Fruit fly (Drosophila melanogaster) whole organism, pupa: ENCODE measurements around the gene CG14711.

Source experiments
- CG13204 ChIP-seq: fragments of 200-800 bp; sonication (Bioruptor generic); optimal IDR thresholded peaks from 2 replicates; lab custom pipeline; 2018; ENCODE audit warnings: missing biosample characterization, mild to moderate bottlenecking, missing genetic modification characterization, moderate library complexity
- CG15710 ChIP-seq: fragments of 200-800 bp; sonication (Bioruptor generic); optimal IDR thresholded peaks from 2 replicates; lab custom pipeline; 2018; ENCODE audit warnings: missing biosample characterization, mild to moderate bottlenecking, missing genetic modification characterization, moderate library complexity
- CG32121 ChIP-seq: fragments of 200-800 bp; sonication (Bioruptor generic); IDR thresholded peaks from 2 replicates; pipeline ENCODE4 v1.3.6; 2022; ENCODE audit warnings: missing biosample characterization, missing genetic modification characterization
- CG8159 ChIP-seq: fragments of 200-800 bp; sonication (Bioruptor generic); optimal IDR thresholded peaks from 3 replicates; lab custom pipeline; 2018; ENCODE audit warnings: missing biosample characterization, mild to moderate bottlenecking, missing genetic modification characterization, moderate library complexity
- CG9948 ChIP-seq: fragments of 200-800 bp; sonication (Bioruptor generic); optimal IDR thresholded peaks from 2 replicates; lab custom pipeline; 2018; ENCODE audit warnings: missing biosample characterization, mild to moderate bottlenecking, missing genetic modification characterization, moderate library complexity
- D1 ChIP-seq: fragments of 200-800 bp; sonication (Bioruptor generic); optimal IDR thresholded peaks from 2 replicates; lab custom pipeline; 2018; ENCODE audit warnings: missing biosample characterization, mild to moderate bottlenecking, missing genetic modification characterization, moderate library complexity
- EcR ChIP-seq: fragments of 200-800 bp; sonication (Bioruptor generic); optimal IDR thresholded peaks from 3 replicates; lab custom pipeline; 2019; ENCODE audit warnings: missing biosample characterization, missing genetic modification characterization, mild to moderate bottlenecking, moderate library complexity, missing genetic modification reagents
- Ets98B ChIP-seq: fragments of 200-800 bp; sonication (Bioruptor generic); IDR thresholded peaks from 2 replicates; pipeline ENCODE4 v1.3.6; 2022; ENCODE audit warnings: missing biosample characterization, missing genetic modification characterization
- Pif1A ChIP-seq: fragments of 200-800 bp; sonication (Bioruptor generic); optimal IDR thresholded peaks from 3 replicates; lab custom pipeline; 2016; ENCODE audit warnings: missing biosample characterization, missing genetic modification characterization
- Snoo ChIP-seq: fragments of 200-800 bp; sonication (Bioruptor generic); optimal IDR thresholded peaks from 3 replicates; lab custom pipeline; 2017; ENCODE audit warnings: missing biosample characterization, mild to moderate bottlenecking, missing genetic modification characterization, inconsistent platforms
- fd96Ca ChIP-seq: fragments of 200-800 bp; sonication (Bioruptor generic); IDR thresholded peaks from 3 replicates; pipeline ENCODE4 v1.3.6; 2022; ENCODE audit warnings: missing biosample characterization, missing genetic modification characterization
- gl ChIP-seq: fragments of 200-800 bp; sonication (Bioruptor generic); optimal IDR thresholded peaks from 2 replicates; lab custom pipeline; 2018; ENCODE audit warnings: missing biosample characterization, mild to moderate bottlenecking, missing genetic modification characterization
- rn ChIP-seq: fragments of 200-800 bp; sonication (Bioruptor generic); IDR thresholded peaks from 2 replicates; pipeline ENCODE4 v1.3.6; 2022; ENCODE audit warnings: missing biosample characterization, missing genetic modification characterization

DNA sequence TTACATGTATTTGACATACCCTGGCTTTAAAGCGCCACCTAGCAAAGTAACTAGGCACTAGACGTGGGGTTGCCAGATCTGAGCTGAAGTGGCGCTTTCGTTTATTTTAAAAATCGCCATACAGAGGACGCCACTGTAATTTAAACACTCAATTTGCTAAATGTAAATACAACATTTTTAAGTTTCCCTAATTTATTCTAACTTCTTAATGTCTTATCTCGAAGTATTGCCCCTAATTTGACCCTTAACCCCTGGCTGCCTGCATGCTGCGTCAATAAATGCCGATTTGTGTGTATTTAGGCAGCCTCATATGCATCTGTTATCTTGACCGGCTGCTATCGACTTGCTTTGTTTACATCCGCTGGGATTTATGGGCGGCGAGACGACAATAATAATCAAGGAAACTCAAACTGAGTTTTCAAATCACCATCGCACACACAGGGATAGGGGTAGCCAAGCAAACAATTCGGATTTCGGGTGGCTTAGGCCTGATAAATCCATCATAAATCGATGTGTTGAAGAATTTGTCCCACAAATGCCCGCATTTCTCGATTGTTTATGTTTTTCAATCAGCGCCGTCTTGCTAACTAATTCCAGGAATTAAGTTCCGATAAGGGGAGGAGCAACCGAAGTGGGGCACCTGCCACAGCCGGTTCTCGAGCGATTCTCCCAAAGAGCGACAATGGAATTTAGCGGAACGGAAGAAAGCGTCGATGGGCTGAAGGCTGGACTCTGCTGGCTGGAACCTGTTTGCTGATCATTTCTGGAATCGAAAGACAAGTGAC, 9.7 kb upstream of the CG14711 start:
- no peak for TF ChIP-seq Pif1A (GFP tag; lab: Kevin White, UChicago)
- TF ChIP-seq CG13204 (GFP tag; lab: Kevin White, UChicago): no peak
- no peak for TF ChIP-seq Ets98B (GFP tag; lab: Robert Waterston, UW)
- no peak for TF ChIP-seq CG9948 (tag; lab: Kevin White, UChicago)
- TF ChIP-seq gl (tag; lab: Kevin White, UChicago): no peak
- TF ChIP-seq fd96Ca (GFP tag; lab: Robert Waterston, UW): no peak
- TF ChIP-seq D1: peak; percentile 35
- TF ChIP-seq EcR (GFP tag; lab: Kevin White, UChicago): no peak
- TF ChIP-seq CG8159 (tag; lab: Kevin White, UChicago): no peak
- no peak for TF ChIP-seq CG32121 (GFP tag; lab: Robert Waterston, UW)
- peak; percentile 42 for TF ChIP-seq Snoo (tag; lab: Kevin White, UChicago)
- TF ChIP-seq CG15710 (tag; lab: Kevin White, UChicago): peak; percentile 30
- no peak for TF ChIP-seq rn (GFP tag; lab: Robert Waterston, UW)
